Fruit fly (Drosophila melanogaster) whole organism, prepupa: ENCODE measurements around the gene pall.

Source experiments
- CG10631 ChIP-seq: fragments of 200-800 bp; sonication (Bioruptor generic); optimal IDR thresholded peaks from 2 replicates; lab custom pipeline; 2016; ENCODE audit warnings: missing biosample characterization, missing genetic modification characterization
- CG10669 ChIP-seq: fragments of 200-800 bp; sonication (Bioruptor generic); optimal IDR thresholded peaks from 3 replicates; lab custom pipeline; 2018; ENCODE audit warnings: missing biosample characterization, mild to moderate bottlenecking, missing genetic modification characterization, moderate library complexity
- CG11294 ChIP-seq: fragments of 200-800 bp; sonication (Bioruptor generic); IDR thresholded peaks from 2 replicates; pipeline ENCODE4 v1.3.6; 2022; ENCODE audit warnings: missing biosample characterization, missing genetic modification characterization
- CG15336 ChIP-seq: fragments of 200-800 bp; sonication (Bioruptor generic); IDR thresholded peaks from 2 replicates; pipeline ENCODE4 v1.3.6; 2022; ENCODE audit warnings: missing biosample characterization, missing genetic modification characterization
- CG1621 ChIP-seq: fragments of 200-800 bp; sonication (Bioruptor generic); optimal IDR thresholded peaks from 3 replicates; lab custom pipeline; 2018; ENCODE audit warnings: missing biosample characterization, mild to moderate bottlenecking, missing genetic modification characterization
- CG16779 ChIP-seq: fragments of 200-800 bp; sonication (Bioruptor generic); optimal IDR thresholded peaks from 3 replicates; lab custom pipeline; 2017; ENCODE audit warnings: missing biosample characterization, mild to moderate bottlenecking, missing genetic modification characterization
- CG3032 ChIP-seq: fragments of 200-800 bp; optimal IDR thresholded peaks from 2 replicates; lab custom pipeline; 2019; ENCODE audit warnings: missing biosample characterization, mild to moderate bottlenecking, missing genetic modification characterization, moderate library complexity
- CG34406 ChIP-seq: fragments of 200-800 bp; sonication (Bioruptor generic); optimal IDR thresholded peaks from 3 replicates; lab custom pipeline; 2016; ENCODE audit warnings: missing biosample characterization, missing genetic modification characterization
- CG4318 ChIP-seq: fragments of 200-800 bp; sonication (Bioruptor generic); optimal IDR thresholded peaks from 3 replicates; lab custom pipeline; 2017; ENCODE audit warnings: missing biosample characterization, mild to moderate bottlenecking, missing genetic modification characterization
- CG6163 ChIP-seq: fragments of 200-800 bp; sonication (Bioruptor generic); IDR thresholded peaks from 3 replicates; pipeline ENCODE4 v1.3.6; 2022; ENCODE audit warnings: missing biosample characterization, missing genetic modification characterization
- CG6276 ChIP-seq: fragments of 200-800 bp; sonication (Bioruptor generic); optimal IDR thresholded peaks from 2 replicates; lab custom pipeline; 2017; ENCODE audit warnings: missing biosample characterization, mild to moderate bottlenecking, missing genetic modification characterization
- CG6792 ChIP-seq: fragments of 200-800 bp; sonication (Bioruptor generic); optimal IDR thresholded peaks from 3 replicates; lab custom pipeline; 2016; ENCODE audit warnings: missing biosample characterization, missing genetic modification characterization
- CG6808 ChIP-seq: fragments of 200-800 bp; sonication (Bioruptor generic); optimal IDR thresholded peaks from 3 replicates; lab custom pipeline; 2017; ENCODE audit warnings: missing biosample characterization, missing genetic modification characterization, mild to moderate bottlenecking, moderate library complexity, missing genetic modification reagents
- CG6854 ChIP-seq: fragments of 200-800 bp; sonication (Bioruptor generic); optimal IDR thresholded peaks from 2 replicates; lab custom pipeline; 2017; ENCODE audit warnings: missing biosample characterization, mild to moderate bottlenecking, missing genetic modification characterization
- CG7368 ChIP-seq: fragments of 200-800 bp; sonication (Bioruptor generic); optimal IDR thresholded peaks from 3 replicates; lab custom pipeline; 2016; ENCODE audit warnings: missing biosample characterization, missing genetic modification characterization
- CG8119 ChIP-seq: fragments of 200-800 bp; sonication (Bioruptor generic); IDR thresholded peaks from 3 replicates; pipeline ENCODE4 v1.3.6; 2022; ENCODE audit warnings: missing biosample characterization, missing genetic modification characterization
- CG8319 ChIP-seq: fragments of 200-800 bp; sonication (Bioruptor generic); optimal IDR thresholded peaks from 3 replicates; lab custom pipeline; 2016; ENCODE audit warnings: missing biosample characterization, missing genetic modification characterization
- CG8632 ChIP-seq: fragments of 200-800 bp; sonication (Bioruptor generic); optimal IDR thresholded peaks from 3 replicates; lab custom pipeline; 2016; ENCODE audit warnings: missing biosample characterization, missing genetic modification characterization
- CG9139 ChIP-seq: fragments of 200-800 bp; sonication (Bioruptor generic); optimal IDR thresholded peaks from 3 replicates; lab custom pipeline; 2017; ENCODE audit warnings: missing biosample characterization, mild to moderate bottlenecking, missing genetic modification characterization
- Eip75B ChIP-seq: fragments of 200-800 bp; sonication (Bioruptor generic); optimal IDR thresholded peaks from 3 replicates; lab custom pipeline; 2016; ENCODE audit warnings: missing biosample characterization, missing genetic modification characterization
- Eip78C ChIP-seq: fragments of 200-800 bp; sonication (Bioruptor generic); peaks from one replicate; lab custom pipeline; 2016; ENCODE audit warnings: missing biosample characterization, missing genetic modification characterization
- Eip93F ChIP-seq: fragments of 200-800 bp; sonication (Bioruptor generic); optimal IDR thresholded peaks from 2 replicates; lab custom pipeline; 2016; ENCODE audit warnings: missing biosample characterization, mild to moderate bottlenecking, missing genetic modification characterization
- Ets21C ChIP-seq: fragments of 200-800 bp; sonication (Bioruptor generic); optimal IDR thresholded peaks from 3 replicates; lab custom pipeline; 2016; ENCODE audit warnings: missing biosample characterization, missing genetic modification characterization
- Ets96B ChIP-seq: fragments of 200-800 bp; optimal IDR thresholded peaks from 2 replicates; lab custom pipeline; 2019; ENCODE audit warnings: missing biosample characterization, mild to moderate bottlenecking, missing genetic modification characterization, moderate library complexity
- Gug ChIP-seq: fragments of 200-800 bp; sonication (Bioruptor generic); IDR thresholded peaks from 2 replicates; pipeline ENCODE4 v1.3.6; 2022; ENCODE audit warnings: missing biosample characterization, missing genetic modification characterization
- Hr38 ChIP-seq: sonication (Bioruptor generic); optimal IDR thresholded peaks from 2 replicates; lab custom pipeline; 2016; ENCODE audit warnings: missing biosample characterization, missing genetic modification characterization
- Hr4 ChIP-seq: fragments of 200-800 bp; sonication (Bioruptor generic); optimal IDR thresholded peaks from 3 replicates; lab custom pipeline; 2016; ENCODE audit warnings: missing biosample characterization, missing genetic modification characterization
- Lpt ChIP-seq: fragments of 200-800 bp; sonication (Bioruptor generic); optimal IDR thresholded peaks from 3 replicates; lab custom pipeline; 2016; ENCODE audit warnings: missing biosample characterization, missing genetic modification characterization
- Met ChIP-seq: fragments of 200-800 bp; sonication (Bioruptor generic); optimal IDR thresholded peaks from 3 replicates; lab custom pipeline; 2016; ENCODE audit warnings: missing biosample characterization, missing genetic modification characterization
- OdsH ChIP-seq: fragments of 200-800 bp; sonication (Bioruptor generic); optimal IDR thresholded peaks from 3 replicates; lab custom pipeline; 2016; ENCODE audit warnings: missing biosample characterization, missing genetic modification characterization
- Smox ChIP-seq: fragments of 200-800 bp; sonication (Bioruptor generic); optimal IDR thresholded peaks from 3 replicates; lab custom pipeline; 2016; ENCODE audit warnings: missing biosample characterization, missing genetic modification characterization
- Sox102F ChIP-seq: fragments of 200-800 bp; sonication (Bioruptor generic); optimal IDR thresholded peaks from 2 replicates; lab custom pipeline; 2016; ENCODE audit warnings: missing biosample characterization, mild to moderate bottlenecking, missing genetic modification characterization
- Sox14 ChIP-seq: fragments of 200-800 bp; sonication (Bioruptor generic); optimal IDR thresholded peaks from 3 replicates; lab custom pipeline; 2016; ENCODE audit warnings: missing biosample characterization, missing genetic modification characterization
- Sox15 ChIP-seq: fragments of 200-800 bp; sonication (Bioruptor generic); optimal IDR thresholded peaks from 3 replicates; lab custom pipeline; 2016; ENCODE audit warnings: missing biosample characterization, missing genetic modification characterization
- achi ChIP-seq: fragments of 200-800 bp; sonication (Bioruptor generic); optimal IDR thresholded peaks from 3 replicates; lab custom pipeline; 2016; ENCODE audit warnings: missing biosample characterization, missing genetic modification characterization
- acj6 ChIP-seq: fragments of 200-800 bp; sonication (Bioruptor generic); optimal IDR thresholded peaks from 3 replicates; lab custom pipeline; 2016; ENCODE audit warnings: missing biosample characterization, missing genetic modification characterization
- cyc ChIP-seq: fragments of 200-800 bp; sonication (Bioruptor generic); optimal IDR thresholded peaks from 3 replicates; lab custom pipeline; 2016; ENCODE audit warnings: missing biosample characterization, missing genetic modification characterization
- dac ChIP-seq: fragments of 200-800 bp; sonication (Bioruptor generic); optimal IDR thresholded peaks from 2 replicates; lab custom pipeline; 2017; ENCODE audit warnings: missing biosample characterization, mild to moderate bottlenecking, missing genetic modification characterization
- dsx ChIP-seq: fragments of 200-800 bp; optimal IDR thresholded peaks from 3 replicates; lab custom pipeline; 2019; ENCODE audit warnings: missing biosample characterization, mild to moderate bottlenecking, missing genetic modification characterization, moderate library complexity; ENCODE audit not compliant: poor library complexity, severe bottlenecking
- eg ChIP-seq: fragments of 200-800 bp; sonication (Bioruptor generic); IDR thresholded peaks from 3 replicates; pipeline ENCODE4 v1.3.6; 2022; ENCODE audit warnings: missing biosample characterization, missing genetic modification characterization
- esn ChIP-seq: fragments of 200-800 bp; sonication (Bioruptor generic); optimal IDR thresholded peaks from 2 replicates; lab custom pipeline; 2016; ENCODE audit warnings: missing biosample characterization, mild to moderate bottlenecking, missing genetic modification characterization, moderate library complexity
- fd59A ChIP-seq: fragments of 200-800 bp; sonication (Bioruptor generic); optimal IDR thresholded peaks from 2 replicates; lab custom pipeline; 2017; ENCODE audit warnings: missing biosample characterization, mild to moderate bottlenecking, missing genetic modification characterization, missing genetic modification reagents
- fd85E ChIP-seq: fragments of 200-800 bp; sonication (Bioruptor generic); optimal IDR thresholded peaks from 3 replicates; lab custom pipeline; 2016; ENCODE audit warnings: missing biosample characterization, missing genetic modification characterization
- fkh ChIP-seq: fragments of 200-800 bp; sonication (Bioruptor generic); optimal IDR thresholded peaks from 3 replicates; lab custom pipeline; 2017; ENCODE audit warnings: missing biosample characterization, mild to moderate bottlenecking, missing genetic modification characterization, moderate library complexity
- lz ChIP-seq: fragments of 200-800 bp; sonication (Bioruptor generic); optimal IDR thresholded peaks from 3 replicates; lab custom pipeline; 2016; ENCODE audit warnings: missing biosample characterization, missing genetic modification characterization
- net ChIP-seq: fragments of 200-800 bp; sonication (Bioruptor generic); optimal IDR thresholded peaks from 3 replicates; lab custom pipeline; 2016; ENCODE audit warnings: missing biosample characterization, missing genetic modification characterization
- pdm3 ChIP-seq: fragments of 200-800 bp; sonication (Bioruptor generic); optimal IDR thresholded peaks from 3 replicates; lab custom pipeline; 2016; ENCODE audit warnings: missing biosample characterization, missing genetic modification characterization
- spab ChIP-seq: fragments of 200-800 bp; sonication (Bioruptor generic); optimal IDR thresholded peaks from 2 replicates; lab custom pipeline; 2017; ENCODE audit warnings: missing biosample characterization, mild to moderate bottlenecking, missing genetic modification characterization, missing genetic modification reagents
- ss ChIP-seq, 2 experiments: fragments of 200-800 bp; sonication (Bioruptor generic); optimal IDR thresholded peaks; 2 replicates in 1 of 2; 3 replicates in 1 of 2; lab custom pipeline; 2017 to 2018; ENCODE audit warnings: mild to moderate bottlenecking in 2 of 2, missing biosample characterization in 2 of 2, missing genetic modification characterization in 2 of 2, moderate library complexity in 1 of 2
- svp ChIP-seq: fragments of 200-800 bp; sonication (Bioruptor generic); peaks from one replicate; lab custom pipeline; 2016; ENCODE audit warnings: missing biosample characterization, missing genetic modification characterization
- topi ChIP-seq: fragments of 200-800 bp; sonication (Bioruptor generic); optimal IDR thresholded peaks from 3 replicates; lab custom pipeline; 2016; ENCODE audit warnings: missing biosample characterization, missing genetic modification characterization
- vri ChIP-seq: fragments of 200-800 bp; sonication (Bioruptor generic); optimal IDR thresholded peaks from 3 replicates; lab custom pipeline; 2016; ENCODE audit warnings: missing biosample characterization, mild to moderate bottlenecking, missing genetic modification characterization

pall gene

dm6 chr3L:9468261-9468890 lies 19.2 kb downstream of the pall start:
- peak; percentile 66 for TF ChIP-seq Eip78C (GFP tag; lab: Kevin White, UChicago)
- TF ChIP-seq vri (GFP tag; lab: Kevin White, UChicago): no peak
- no peak for TF ChIP-seq CG34406 (GFP tag; lab: Kevin White, UChicago)
- TF ChIP-seq fd59A (GFP tag; lab: Kevin White, UChicago): no peak
- TF ChIP-seq CG10631 (GFP tag; lab: Kevin White, UChicago): no peak
- peak; percentile 59 for TF ChIP-seq Hr4 (GFP tag; lab: Kevin White, UChicago)
- TF ChIP-seq Sox102F (GFP tag; lab: Kevin White, UChicago): no peak
- peak; percentile 28 for TF ChIP-seq pdm3 (GFP tag; lab: Kevin White, UChicago)
- peak; percentile 32 for TF ChIP-seq Smox (GFP tag; lab: Kevin White, UChicago)
- TF ChIP-seq CG3032 (tag; lab: Kevin White, UChicago): no peak
- TF ChIP-seq CG7368 (GFP tag; lab: Kevin White, UChicago): no peak
- no peak for TF ChIP-seq spab (GFP tag; lab: Kevin White, UChicago)
- TF ChIP-seq CG6808 (GFP tag; lab: Kevin White, UChicago): no peak
- no peak for TF ChIP-seq CG9139 (GFP tag; lab: Kevin White, UChicago)
- TF ChIP-seq Ets96B (tag; lab: Kevin White, UChicago): no peak
- TF ChIP-seq Eip93F (GFP tag; lab: Kevin White, UChicago): no peak
- TF ChIP-seq topi (GFP tag; lab: Kevin White, UChicago): peak; percentile 23
- TF ChIP-seq CG1621 (tag; lab: Kevin White, UChicago): no peak
- no peak for TF ChIP-seq Lpt (GFP tag; lab: Kevin White, UChicago)
- no peak for TF ChIP-seq acj6
- TF ChIP-seq CG15336: no peak
- TF ChIP-seq OdsH (GFP tag; lab: Kevin White, UChicago): peak; percentile 46
- TF ChIP-seq Hr38 (GFP tag; lab: Kevin White, UChicago): no peak
- no peak for TF ChIP-seq eg (GFP tag; lab: Robert Waterston, UW)
- no peak for TF ChIP-seq dac (GFP tag; lab: Kevin White, UChicago)
- TF ChIP-seq Ets21C (GFP tag; lab: Kevin White, UChicago): no peak
- TF ChIP-seq fkh (GFP tag; lab: Kevin White, UChicago): no peak
- TF ChIP-seq achi (GFP tag; lab: Kevin White, UChicago): no peak
- TF ChIP-seq CG6163 (GFP tag; lab: Robert Waterston, UW): no peak
- TF ChIP-seq ss (GFP tag; optimal IDR thresholded peaks at IDR 0.05; lab: Kevin White, UChicago): no peak
- peak; percentile 17 for TF ChIP-seq Met
- no peak for TF ChIP-seq CG6276 (GFP tag; lab: Kevin White, UChicago)
- TF ChIP-seq CG6854: no peak
- TF ChIP-seq fd85E: no peak
- peak; percentile 9 for TF ChIP-seq CG4318 (GFP tag; lab: Kevin White, UChicago)
- TF ChIP-seq CG11294 (GFP tag; lab: Robert Waterston, UW): no peak
- TF ChIP-seq lz (GFP tag; lab: Kevin White, UChicago): no peak
- peak; percentile 67 for TF ChIP-seq svp (GFP tag; lab: Kevin White, UChicago)
- TF ChIP-seq CG16779: no peak
- TF ChIP-seq Sox15 (GFP tag; lab: Kevin White, UChicago): no peak
- TF ChIP-seq Eip75B: no peak
- no peak for TF ChIP-seq CG8319
- TF ChIP-seq Gug (GFP tag; lab: Robert Waterston, UW): no peak
- TF ChIP-seq CG8119 (GFP tag; lab: Robert Waterston, UW): no peak
- peak; percentile 20 for TF ChIP-seq Sox14 (GFP tag; lab: Kevin White, UChicago)
- TF ChIP-seq dsx (GFP tag; lab: Kevin White, UChicago): no peak
- TF ChIP-seq CG6792 (GFP tag; lab: Kevin White, UChicago): no peak
- no peak for TF ChIP-seq esn (GFP tag; lab: Kevin White, UChicago)
- TF ChIP-seq cyc (GFP tag; lab: Kevin White, UChicago): peak; percentile 3
- TF ChIP-seq net: peak; percentile 8
- TF ChIP-seq CG10669 (GFP tag; lab: Kevin White, UChicago): no peak
- TF ChIP-seq CG8632 (GFP tag; lab: Kevin White, UChicago): no peak
